Worm (Caenorhabditis elegans): Measurements from ENCODE around the gene Y54G9A.7.

DNA sequence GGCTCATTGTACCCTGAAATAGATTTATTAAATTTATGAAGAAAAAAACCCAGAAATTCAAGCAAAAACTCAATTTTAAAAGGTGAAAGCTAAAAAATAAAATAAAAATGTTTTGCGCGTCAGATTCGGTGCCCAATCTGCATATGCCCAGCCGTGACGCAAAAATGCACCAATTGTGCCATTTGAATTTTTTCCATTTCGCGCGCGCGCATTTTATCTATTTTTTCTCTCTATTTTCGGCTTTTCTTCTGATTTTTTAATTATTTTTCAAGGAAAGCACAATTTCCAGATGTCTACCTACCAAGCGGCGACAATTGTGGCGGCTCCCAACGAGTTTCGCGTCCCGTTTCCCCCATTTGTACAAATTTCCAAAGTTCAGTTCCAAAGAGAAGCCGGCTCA lies at the start of gene Y54G9A.7, which contains the start of gene bub-3:
- TF ChIP-seq ceh-63 (GFP tag; optimal IDR thresholded peaks at IDR 0.05) = no peak
- TF ChIP-seq ztf-4 (tag; optimal IDR thresholded peaks at IDR 0.05) = no peak
- peak; percentile 25 for TF ChIP-seq unc-130 (tag; optimal IDR thresholded peaks at IDR 0.05)

Measured in whole organism, L1 larva.